Worm (Caenorhabditis elegans) whole organism, dauer: ENCODE data around the gene arrd-14.

Experiments used
- unc-62 ChIP-seq: sonication (generic microtip); optimal IDR thresholded peaks from 2 replicates; lab custom pipeline; 2017; ENCODE audit warnings: missing biosample characterization, missing genetic modification reagents, missing genetic modification characterization

Gene arrd-14

DNA sequence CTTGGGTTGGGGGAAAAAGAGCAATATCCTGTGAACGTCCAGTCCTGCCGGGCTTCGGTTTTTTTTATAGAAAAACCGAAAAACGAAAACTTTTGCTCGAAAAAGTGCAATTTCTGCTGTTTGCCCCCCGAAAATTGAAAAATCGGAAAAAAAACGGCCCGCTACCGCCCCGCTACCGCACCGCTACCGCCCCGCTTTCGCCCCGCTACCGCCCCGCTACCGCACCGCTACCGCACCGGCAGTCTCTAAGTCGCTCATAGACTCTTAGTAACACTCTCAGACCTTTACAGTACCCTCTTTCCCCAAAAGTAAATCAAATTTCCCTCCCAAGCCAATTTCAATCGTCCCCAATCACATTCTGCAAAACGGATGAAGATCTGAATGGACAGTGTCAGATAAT lies 43.0 kb downstream of the arrd-14 start:
- TF ChIP-seq unc-62 (GFP tag; lab: Kevin White, UChicago) = no peak

DNA sequence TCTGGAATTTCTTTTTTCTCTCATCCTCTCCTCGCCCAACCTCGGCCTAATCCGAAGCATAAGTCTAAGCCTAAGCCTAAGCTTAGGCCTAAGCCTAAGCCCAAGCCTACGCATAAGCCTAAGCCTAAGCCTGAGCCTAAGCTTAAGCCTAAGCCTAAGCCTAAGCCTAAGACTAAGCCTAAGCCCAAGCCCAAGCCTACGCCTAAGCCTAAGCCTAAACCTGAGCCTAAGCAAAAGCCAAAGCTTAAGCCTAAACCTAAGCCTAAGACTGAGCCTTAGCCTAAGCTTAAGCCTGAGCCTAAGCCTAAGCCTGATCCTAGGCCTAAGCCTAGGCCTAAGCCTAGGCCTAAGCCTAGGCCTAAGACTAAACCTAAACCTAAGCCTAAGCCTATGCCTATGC lies 44.2 kb downstream of the arrd-14 start:
- no peak for TF ChIP-seq unc-62 (GFP tag; lab: Kevin White, UChicago)
